Fruit fly (Drosophila melanogaster) whole organism: ENCODE measurements around the gene Spp.

Source experiments
- pan ChIP-seq: fragments of >200 bp; optimal IDR thresholded peaks from 2 replicates; lab custom pipeline; 2017
- usp ChIP-seq: fragments of >200 bp; optimal IDR thresholded peaks from 2 replicates; lab custom pipeline; 2017; ENCODE audit warnings: missing biosample characterization, missing genetic modification characterization, mixed read lengths

dm6 chr2L:563769-564550 is 19.5 kb upstream of the Spp start, which contains the start of the genes uncNacbeta and CG2794:
- TF ChIP-seq usp (GFP tag; lab: Kevin White, UChicago): no peak
- TF ChIP-seq pan (lab: Kevin White, UChicago): no peak
